Fruit fly (Drosophila melanogaster): ENCODE measurements around the gene CG17786.
A peak's percentile ranks its signal among the peaks of the same experiment; 100 is the strongest.

CG17786 gene

dm6 chr3R:24233366-24234161, 15.0 kb upstream of the CG17786 start:
- TF ChIP-seq rn (GFP tag; IDR thresholded peaks at IDR 0.05) (no peak), CG34367 (tag; optimal IDR thresholded peaks at IDR 0.05) (no peak), CG32121 (GFP tag; IDR thresholded peaks at IDR 0.05) (no peak), CG9948 (tag; optimal IDR thresholded peaks at IDR 0.05) (peak; percentile 8), CG10348 (GFP tag; IDR thresholded peaks at IDR 0.05) (no peak), CG4496 (GFP tag; IDR thresholded peaks at IDR 0.05) (peak; percentile 76; the same call in 2 of the 3 replicates), CG15710 (tag; optimal IDR thresholded peaks at IDR 0.05) (peak; percentile 16), CG13204 (GFP tag; optimal IDR thresholded peaks at IDR 0.05) (no peak), D1 (tag; optimal IDR thresholded peaks at IDR 0.05) (no peak)

- TF ChIP-seq fd96Ca (GFP tag; IDR thresholded peaks at IDR 0.05): 0 out of 3 replicates have a peak, but pooled peaks have one; percentile 10
- no peak for TF ChIP-seq CG32121 (GFP tag; IDR thresholded peaks at IDR 0.05)
Observed at dm6 chr3R:24231914-24232313, 13.4 kb upstream of the CG17786 start.

dm6 chr3R:24231206-24231502, 12.6 kb upstream of the CG17786 start:
- TF ChIP-seq CG14655 (GFP tag; optimal IDR thresholded peaks at IDR 0.05) (no peak), EcR (GFP tag; optimal IDR thresholded peaks at IDR 0.05) (peak; percentile 41), fd96Ca (GFP tag; IDR thresholded peaks at IDR 0.05) (peak; percentile 31; the same call in 1 of the 3 replicates)

dm6 chr3R:24230423-24231205, 12.1 kb upstream of the CG17786 start, which contains the start of gene mask:
Gene mask, plus strand, starts transcription at chr3R:24230562.
- TF ChIP-seq rn (GFP tag; IDR thresholded peaks at IDR 0.05) (no peak), CG34367 (tag; optimal IDR thresholded peaks at IDR 0.05) (peak; percentile 67), fd96Ca (GFP tag; IDR thresholded peaks at IDR 0.05) (no peak), CG32121 (GFP tag; IDR thresholded peaks at IDR 0.05) (no peak), CG17806 (tag; optimal IDR thresholded peaks at IDR 0.05) (no peak), Pif1B (GFP tag; optimal IDR thresholded peaks at IDR 0.05) (no peak), CG8301 (tag; optimal IDR thresholded peaks at IDR 0.05) (no peak), D1 (tag; optimal IDR thresholded peaks at IDR 0.05) (no peak), CG13204 (GFP tag; optimal IDR thresholded peaks at IDR 0.05) (no peak), CG14655 (GFP tag; optimal IDR thresholded peaks at IDR 0.05) (no peak), CG8159 (tag; optimal IDR thresholded peaks at IDR 0.05) (peak; percentile 33), Ets98B (GFP tag; IDR thresholded peaks at IDR 0.05) (peak; percentile 20), gl (tag; optimal IDR thresholded peaks at IDR 0.05) (peak; percentile 37), CG9948 (tag; optimal IDR thresholded peaks at IDR 0.05) (no peak), EcR (GFP tag; optimal IDR thresholded peaks at IDR 0.05) (no peak), Snoo (tag; optimal IDR thresholded peaks at IDR 0.05) (peak; percentile 81), CG4496 (GFP tag; IDR thresholded peaks at IDR 0.05) (peak; percentile 75), CG10348 (GFP tag; IDR thresholded peaks at IDR 0.05) (no peak), CG15710 (tag; optimal IDR thresholded peaks at IDR 0.05) (peak; percentile 43), CG12605 (GFP tag; IDR thresholded peaks at IDR 0.05) (0 out of 2 replicates have a peak, but pooled peaks have one; percentile 6), Pif1A (GFP tag; optimal IDR thresholded peaks at IDR 0.05) (peak; percentile 30)

dm6 chr3R:24229870-24230422, 11.4 kb upstream of the CG17786 start, which contains the start of gene Spase22-23:
Gene Spase22-23, minus strand, starts transcription at chr3R:24230035.
- no peak for TF ChIP-seq rn (GFP tag; IDR thresholded peaks at IDR 0.05)
- TF ChIP-seq CG4496 (GFP tag; IDR thresholded peaks at IDR 0.05): no peak
- no peak for TF ChIP-seq CG12605 (GFP tag; IDR thresholded peaks at IDR 0.05)
- no peak for TF ChIP-seq CG13204 (GFP tag; optimal IDR thresholded peaks at IDR 0.05)
- TF ChIP-seq fd96Ca (GFP tag; IDR thresholded peaks at IDR 0.05): no peak
- TF ChIP-seq Pif1B (GFP tag; optimal IDR thresholded peaks at IDR 0.05): no peak
- TF ChIP-seq CG8301 (tag; optimal IDR thresholded peaks at IDR 0.05): no peak
- no peak for TF ChIP-seq CG10348 (GFP tag; IDR thresholded peaks at IDR 0.05)
- no peak for TF ChIP-seq CG17806 (tag; optimal IDR thresholded peaks at IDR 0.05)
- no peak for TF ChIP-seq Snoo (tag; optimal IDR thresholded peaks at IDR 0.05)
- TF ChIP-seq CG15710 (tag; optimal IDR thresholded peaks at IDR 0.05): no peak

- TF ChIP-seq CG4496 (GFP tag; IDR thresholded peaks at IDR 0.05): no peak
- no peak for TF ChIP-seq CG34367 (tag; optimal IDR thresholded peaks at IDR 0.05)
- no peak for TF ChIP-seq CG8301 (tag; optimal IDR thresholded peaks at IDR 0.05)
Observed at dm6 chr3R:24228675-24229074, 10.2 kb upstream of the CG17786 start, which contains the start of gene Acp95EF. Gene Acp95EF, plus strand, starts transcription at chr3R:24228975.
